Worm (Caenorhabditis elegans) whole organism, L1 larva: Measurements from ENCODE around the gene ZC376.8.

Source experiments
- dpl-1 ChIP-seq, 3 experiments: fragments of 150-350 bp in 2 of 3; sonication (generic microtip) in 1 of 3; optimal IDR thresholded peaks; 2 replicates each; lab custom pipeline; 2014 to 2017; ENCODE audit warnings: missing biosample characterization in 3 of 3, missing genetic modification characterization in 3 of 3, missing genetic modification reagents in 3 of 3
- efl-1 ChIP-seq, 4 experiments: fragments of 150-350 bp; optimal IDR thresholded peaks in 3 of 4; peaks in 1 of 4; 1 replicate in 1 of 4; 2 replicates in 3 of 4; lab custom pipeline; 2014; ENCODE audit warnings: missing biosample characterization in 2 of 4, missing genetic modification characterization in 2 of 4, missing genetic modification reagents in 2 of 4
- efl-3 ChIP-seq: fragments of 200-800 bp; sonication (Bioruptor generic); optimal IDR thresholded peaks from 2 replicates; lab custom pipeline; 2018; ENCODE audit warnings: mild to moderate bottlenecking, missing genetic modification characterization, missing compliant biosample characterization
- ets-5 ChIP-seq: fragments of 200-800 bp; sonication (Bioruptor generic); IDR thresholded peaks from 2 replicates; pipeline ENCODE4 v1.3.6; 2022; ENCODE audit warnings: missing genetic modification characterization, missing compliant biosample characterization
- fkh-10 ChIP-seq: sonication (generic microtip); optimal IDR thresholded peaks from 2 replicates; lab custom pipeline; 2017; ENCODE audit warnings: missing biosample characterization, missing genetic modification reagents, missing genetic modification characterization
- fos-1 ChIP-seq: fragments of 150-350 bp; optimal IDR thresholded peaks from 2 replicates; lab custom pipeline; 2014; ENCODE audit warnings: missing biosample characterization, missing genetic modification characterization
- pag-3 ChIP-seq: sonication (generic microtip); optimal IDR thresholded peaks from 2 replicates; lab custom pipeline; 2017; ENCODE audit warnings: missing genetic modification characterization, mild to moderate bottlenecking, missing compliant biosample characterization, antibody characterized with exemption, borderline replicate concordance; ENCODE audit not compliant: insufficient read depth
- tlp-1 ChIP-seq: fragments of 150-350 bp; optimal IDR thresholded peaks from 2 replicates; lab custom pipeline; 2014; ENCODE audit warnings: missing biosample characterization, missing genetic modification characterization
- unc-62 ChIP-seq: fragments of 150-350 bp; optimal IDR thresholded peaks from 2 replicates; lab custom pipeline; 2014; ENCODE audit warnings: missing biosample characterization, missing genetic modification reagents, missing genetic modification characterization
- zip-4 ChIP-seq: fragments of 200-800 bp; sonication (Bioruptor generic); optimal IDR thresholded peaks from 2 replicates; lab custom pipeline; 2018; ENCODE audit warnings: mild to moderate bottlenecking, missing genetic modification characterization, moderate library complexity, missing compliant biosample characterization

ZC376.8 gene

DNA sequence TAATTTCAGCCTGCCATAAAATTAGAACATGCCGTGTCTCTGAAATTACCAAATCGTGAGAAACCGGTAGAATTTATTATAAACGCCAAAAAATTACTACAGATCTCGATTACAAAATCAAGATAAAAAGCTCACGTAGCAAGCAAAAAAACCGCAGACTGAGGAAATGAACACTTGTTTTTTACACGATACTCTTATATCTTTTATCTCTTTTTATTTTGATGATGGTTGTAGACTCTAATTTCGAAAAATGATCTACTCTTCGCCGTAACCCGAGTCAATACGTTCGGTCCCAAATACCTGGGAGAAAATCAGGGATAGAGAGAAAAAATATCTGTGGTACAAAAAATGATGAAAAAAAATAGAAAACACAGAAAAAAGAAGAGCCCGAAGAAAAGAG, 43.1 kb downstream of the ZC376.8 start:
- TF ChIP-seq tlp-1 (no peak), efl-1 (optimal IDR thresholded peaks at IDR 0.05; lab: Kevin White, UChicago) (no peak), efl-1 (GFP tag; optimal IDR thresholded peaks at IDR 0.05 in 1 of 2; lab: Kevin White, UChicago) (peak in 1 of 2 experiments; percentile 92)

- TF ChIP-seq pag-3 (tag; lab: Kevin White, UChicago): no peak
- TF ChIP-seq dpl-1 (GFP tag; optimal IDR thresholded peaks at IDR 0.05; lab: Kevin White, UChicago): no peak
- no peak for TF ChIP-seq fos-1 (tag; lab: Kevin White, UChicago)
- no peak for TF ChIP-seq zip-4 (GFP tag; lab: Kevin White, UChicago)
- TF ChIP-seq unc-62 (GFP tag; lab: Kevin White, UChicago): no peak
- no peak for TF ChIP-seq fkh-10 (GFP tag; lab: Kevin White, UChicago)
- TF ChIP-seq ets-5: no peak
- no peak for TF ChIP-seq efl-3 (GFP tag; lab: Kevin White, UChicago)
These were observed 46.3 kb downstream of the ZC376.8 start, which contains the start of gene nep-21 for ce11 chrV:14226373-14226772. Gene nep-21, minus strand, starts transcription at chrV:14226473.
